Fruit fly (Drosophila melanogaster) S2 (cell line): ENCODE data around the gene RagA-B.

Source experiments
- CG8478 ChIP-seq: fragments of >200 bp; optimal IDR thresholded peaks from 2 replicates; lab custom pipeline; 2018
- CTCF ChIP-seq, 2 experiments: fragments of >200 bp; optimal IDR thresholded peaks; 2 replicates each; lab custom pipeline; 2018

DNA sequence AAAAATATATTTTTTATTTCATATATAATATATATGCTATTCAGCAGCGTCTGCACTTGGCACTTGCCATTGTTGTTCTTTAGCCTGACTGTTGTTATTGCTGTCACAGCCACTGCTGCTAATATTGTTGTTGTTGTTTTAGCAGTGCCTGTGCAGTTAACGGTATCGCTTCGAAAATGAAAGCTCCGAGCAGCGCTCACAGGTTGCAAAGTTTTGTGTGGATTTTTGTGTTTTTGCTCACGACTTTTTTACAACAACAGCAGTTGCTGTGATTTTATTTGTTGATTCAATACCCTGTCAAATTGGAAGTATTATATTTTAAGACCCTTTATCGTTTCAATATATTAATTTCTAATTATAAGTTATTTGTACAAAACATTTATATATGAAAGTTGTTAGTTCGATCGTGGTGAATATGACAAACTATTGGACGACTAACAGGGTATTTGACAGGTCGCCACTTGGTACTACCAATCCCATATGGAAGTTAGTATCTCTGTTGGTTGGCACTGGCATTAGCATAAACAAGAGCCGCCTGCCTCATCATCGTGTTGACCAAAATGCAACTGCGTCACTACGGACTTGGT, 20.3 kb downstream of the RagA-B start:
- TF ChIP-seq CG8478 (lab: Kevin White, UChicago), result no peak
- no peak for TF ChIP-seq CTCF (optimal IDR thresholded peaks at IDR 0.05; lab: Kevin White, UChicago)
